Fruit fly (Drosophila melanogaster) whole organism, embryonic: ENCODE data around the gene CG2533.
A peak's percentile ranks its signal among the peaks of the same experiment; 100 is the strongest.

Experiments
- Atf3 ChIP-seq: fragments of 200-800 bp; sonication (Bioruptor generic); optimal IDR thresholded peaks from 3 replicates; lab custom pipeline; 2016; ENCODE audit warnings: missing biosample characterization, missing genetic modification characterization
- Blimp-1 ChIP-seq: fragments of 200-800 bp; sonication (Bioruptor generic); optimal IDR thresholded peaks from 3 replicates; lab custom pipeline; 2018; ENCODE audit warnings: missing biosample characterization, missing genetic modification characterization, mild to moderate bottlenecking, moderate library complexity, missing genetic modification reagents
- CG10462 ChIP-seq: fragments of 200-800 bp; sonication (Bioruptor generic); optimal IDR thresholded peaks from 2 replicates; lab custom pipeline; 2016; ENCODE audit warnings: missing biosample characterization, missing genetic modification characterization
- CG10959 ChIP-seq: fragments of 200-800 bp; sonication (Bioruptor generic); IDR thresholded peaks from 2 replicates; pipeline ENCODE4 v1.3.6; 2022; ENCODE audit warnings: missing biosample characterization, missing genetic modification characterization
- CG11723 ChIP-seq: fragments of 200-800 bp; sonication (Bioruptor generic); optimal IDR thresholded peaks from 2 replicates; lab custom pipeline; 2017; ENCODE audit warnings: missing biosample characterization, mild to moderate bottlenecking, missing genetic modification characterization
- CG12236 ChIP-seq: fragments of 200-800 bp; sonication (Bioruptor generic); optimal IDR thresholded peaks from 2 replicates; lab custom pipeline; 2016; ENCODE audit warnings: missing biosample characterization, missing genetic modification characterization
- CG13123 ChIP-seq: fragments of 200-800 bp; sonication (Bioruptor generic); optimal IDR thresholded peaks from 2 replicates; lab custom pipeline; 2016; ENCODE audit warnings: missing biosample characterization, missing genetic modification characterization
- CG13894 ChIP-seq: fragments of 200-800 bp; sonication (Bioruptor generic); optimal IDR thresholded peaks from 3 replicates; lab custom pipeline; 2018; ENCODE audit warnings: missing biosample characterization, mild to moderate bottlenecking, missing genetic modification characterization, moderate library complexity
- CG15479 ChIP-seq: fragments of 200-800 bp; sonication (Bioruptor generic); optimal IDR thresholded peaks from 3 replicates; lab custom pipeline; 2019; ENCODE audit warnings: missing biosample characterization, mild to moderate bottlenecking, missing genetic modification characterization, moderate library complexity
- CG18619 ChIP-seq: fragments of 200-800 bp; sonication (Bioruptor generic); optimal IDR thresholded peaks from 3 replicates; lab custom pipeline; 2017; ENCODE audit warnings: missing biosample characterization, mild to moderate bottlenecking, missing genetic modification characterization
- CG2129 ChIP-seq: fragments of 200-800 bp; sonication (Bioruptor generic); IDR thresholded peaks from 2 replicates; pipeline ENCODE4 v1.3.6; 2022; ENCODE audit warnings: missing biosample characterization, missing genetic modification characterization; ENCODE audit not compliant: partially characterized antibody
- CG2199 ChIP-seq: fragments of 200-800 bp; sonication (Bioruptor generic); IDR thresholded peaks from 3 replicates; pipeline ENCODE4 v1.3.6; 2022; ENCODE audit warnings: missing biosample characterization, missing genetic modification characterization
- CG2678 ChIP-seq: fragments of 200-800 bp; sonication (Bioruptor generic); optimal IDR thresholded peaks from 3 replicates; lab custom pipeline; 2019; ENCODE audit warnings: missing biosample characterization, mild to moderate bottlenecking, missing genetic modification characterization, moderate library complexity
- CG2875 ChIP-seq: fragments of 200-800 bp; sonication (Bioruptor generic); optimal IDR thresholded peaks from 2 replicates; lab custom pipeline; 2017; ENCODE audit warnings: missing biosample characterization, mild to moderate bottlenecking, missing genetic modification characterization, missing genetic modification reagents
- CG3995 ChIP-seq: fragments of 200-800 bp; sonication (Bioruptor generic); optimal IDR thresholded peaks from 3 replicates; lab custom pipeline; 2016; ENCODE audit warnings: missing biosample characterization, missing genetic modification characterization
- CG6791 ChIP-seq: fragments of 200-800 bp; sonication (Bioruptor generic); IDR thresholded peaks from 3 replicates; pipeline ENCODE4 v1.3.6; 2022; ENCODE audit warnings: missing biosample characterization, missing genetic modification characterization; ENCODE audit not compliant: partially characterized antibody
- CG8359 ChIP-seq: fragments of 200-800 bp; sonication (Bioruptor generic); optimal IDR thresholded peaks from 2 replicates; lab custom pipeline; 2017; ENCODE audit warnings: missing biosample characterization, mild to moderate bottlenecking, missing genetic modification characterization, borderline replicate concordance
- CG9932 ChIP-seq: fragments of 200-800 bp; sonication (Bioruptor generic); IDR thresholded peaks from 2 replicates; pipeline ENCODE4 v1.3.6; 2022; ENCODE audit warnings: missing biosample characterization, missing genetic modification characterization
- Dek ChIP-seq: fragments of 200-800 bp; sonication (Bioruptor generic); optimal IDR thresholded peaks from 3 replicates; lab custom pipeline; 2019; ENCODE audit warnings: missing biosample characterization, mild to moderate bottlenecking, missing genetic modification characterization, moderate library complexity
- Dref ChIP-seq: fragments of 200-800 bp; sonication (Bioruptor generic); IDR thresholded peaks from 2 replicates; pipeline ENCODE4 v1.3.6; 2022; ENCODE audit warnings: missing biosample characterization, missing genetic modification characterization
- E2f1 ChIP-seq: fragments of 200-800 bp; sonication (Bioruptor generic); IDR thresholded peaks from 2 replicates; pipeline ENCODE4 v1.3.6; 2022; ENCODE audit warnings: missing biosample characterization, missing genetic modification characterization
- Fer2 ChIP-seq: fragments of 200-800 bp; sonication (Bioruptor generic); optimal IDR thresholded peaks from 2 replicates; lab custom pipeline; 2018; ENCODE audit warnings: missing biosample characterization, mild to moderate bottlenecking, missing genetic modification characterization, moderate library complexity
- HLHmδ ChIP-seq: fragments of 200-800 bp; sonication (Bioruptor generic); optimal IDR thresholded peaks from 2 replicates; lab custom pipeline; 2018; ENCODE audit warnings: missing biosample characterization, mild to moderate bottlenecking, missing genetic modification characterization, moderate library complexity
- Mrtf ChIP-seq: fragments of 200-800 bp; sonication (Bioruptor generic); IDR thresholded peaks from 3 replicates; pipeline ENCODE4 v1.3.6; 2022; ENCODE audit warnings: missing biosample characterization, missing genetic modification characterization
- Nf-YC ChIP-seq: fragments of 200-800 bp; optimal IDR thresholded peaks from 3 replicates; lab custom pipeline; 2019; ENCODE audit warnings: missing biosample characterization, mild to moderate bottlenecking, missing genetic modification characterization, moderate library complexity
- Oaz ChIP-seq: fragments of 200-800 bp; sonication (Bioruptor generic); IDR thresholded peaks from 2 replicates; pipeline ENCODE4 v1.3.6; 2022; ENCODE audit warnings: missing biosample characterization, missing genetic modification characterization
- Optix ChIP-seq: fragments of 200-800 bp; sonication (Bioruptor generic); IDR thresholded peaks from 3 replicates; pipeline ENCODE4 v1.3.6; 2022; ENCODE audit warnings: missing biosample characterization, missing genetic modification characterization
- Sox100B ChIP-seq: fragments of 200-800 bp; sonication (Bioruptor generic); optimal IDR thresholded peaks from 3 replicates; lab custom pipeline; 2018; ENCODE audit warnings: missing biosample characterization, mild to moderate bottlenecking, missing genetic modification characterization
- Spps ChIP-seq: fragments of 200-800 bp; sonication (Bioruptor generic); optimal IDR thresholded peaks from 2 replicates; lab custom pipeline; 2018; ENCODE audit warnings: missing biosample characterization, mild to moderate bottlenecking, missing genetic modification characterization
- az2 ChIP-seq: fragments of 200-800 bp; sonication (Bioruptor generic); optimal IDR thresholded peaks from 3 replicates; lab custom pipeline; 2016; ENCODE audit warnings: missing biosample characterization, missing genetic modification characterization
- bigmax ChIP-seq: fragments of 200-800 bp; sonication (Bioruptor generic); optimal IDR thresholded peaks from 2 replicates; lab custom pipeline; 2018; ENCODE audit warnings: missing biosample characterization, mild to moderate bottlenecking, missing genetic modification characterization
- br ChIP-seq: fragments of >200 bp; optimal IDR thresholded peaks from 2 replicates; lab custom pipeline; 2017
- disco-r ChIP-seq: fragments of 200-800 bp; sonication (Bioruptor generic); optimal IDR thresholded peaks from 2 replicates; lab custom pipeline; 2016; ENCODE audit warnings: missing biosample characterization, missing genetic modification characterization
- esg ChIP-seq: fragments of 200-800 bp; sonication (Bioruptor generic); conservative IDR thresholded peaks from 2 replicates; pipeline ENCODE4 v1.3.6; 2022; ENCODE audit warnings: missing biosample characterization, missing genetic modification characterization
- fu2 ChIP-seq: fragments of 200-800 bp; sonication (Bioruptor generic); optimal IDR thresholded peaks from 2 replicates; lab custom pipeline; 2016; ENCODE audit warnings: missing biosample characterization, missing genetic modification characterization
- grn ChIP-seq: fragments of 200-800 bp; sonication (Bioruptor generic); optimal IDR thresholded peaks from 3 replicates; lab custom pipeline; 2017; ENCODE audit warnings: missing biosample characterization, missing genetic modification characterization
- gsb-n ChIP-seq: fragments of 200-800 bp; sonication (Bioruptor generic); optimal IDR thresholded peaks from 3 replicates; lab custom pipeline; 2018; ENCODE audit warnings: missing biosample characterization, mild to moderate bottlenecking, missing genetic modification characterization
- gt ChIP-seq: fragments of 200-800 bp; sonication (Bioruptor generic); IDR thresholded peaks from 2 replicates; pipeline ENCODE4 v1.3.6; 2022; ENCODE audit warnings: missing biosample characterization, missing genetic modification characterization
- ham ChIP-seq: fragments of 200-800 bp; sonication (Bioruptor generic); IDR thresholded peaks from 2 replicates; pipeline ENCODE4 v1.3.6; 2022; ENCODE audit warnings: missing biosample characterization, missing genetic modification characterization
- hkb ChIP-seq, 2 experiments: fragments of 200-800 bp in 1 of 2; fragments of >200 bp in 1 of 2; sonication (Bioruptor generic) in 1 of 2; IDR thresholded peaks in 1 of 2; optimal IDR thresholded peaks in 1 of 2; 2 replicates each; pipeline versions ENCODE4 v1.3.6 to Lab custom; 2017 to 2022; ENCODE audit warnings: missing biosample characterization in 1 of 2, missing genetic modification characterization in 1 of 2
- jumu ChIP-seq: fragments of 200-800 bp; sonication (Bioruptor generic); optimal IDR thresholded peaks from 3 replicates; lab custom pipeline; 2016; ENCODE audit warnings: missing biosample characterization, missing genetic modification characterization
- mam ChIP-seq: fragments of 200-800 bp; sonication (Bioruptor generic); optimal IDR thresholded peaks from 3 replicates; lab custom pipeline; 2016; ENCODE audit warnings: missing biosample characterization, missing genetic modification characterization
- nerfin-1 ChIP-seq: fragments of 200-800 bp; sonication (Bioruptor generic); optimal IDR thresholded peaks from 3 replicates; lab custom pipeline; 2019; ENCODE audit warnings: missing biosample characterization, mild to moderate bottlenecking, missing genetic modification characterization, moderate library complexity
- pita ChIP-seq: fragments of 200-800 bp; sonication (Bioruptor generic); optimal IDR thresholded peaks from 2 replicates; lab custom pipeline; 2017; ENCODE audit warnings: missing biosample characterization, mild to moderate bottlenecking, missing genetic modification characterization
- psq ChIP-seq: fragments of 200-800 bp; sonication (Bioruptor generic); optimal IDR thresholded peaks from 2 replicates; lab custom pipeline; 2017; ENCODE audit warnings: missing biosample characterization, missing genetic modification characterization
- shn ChIP-seq: fragments of 200-800 bp; sonication (Bioruptor generic); optimal IDR thresholded peaks from 3 replicates; lab custom pipeline; 2016; ENCODE audit warnings: missing biosample characterization, missing genetic modification characterization
- tap ChIP-seq: fragments of 200-800 bp; optimal IDR thresholded peaks from 3 replicates; lab custom pipeline; 2019; ENCODE audit warnings: missing biosample characterization, mild to moderate bottlenecking, missing genetic modification characterization, moderate library complexity
- tna ChIP-seq: fragments of 200-800 bp; sonication (Bioruptor generic); IDR thresholded peaks from 2 replicates; pipeline ENCODE4 v1.3.6; 2022; ENCODE audit warnings: missing biosample characterization, missing genetic modification characterization; ENCODE audit not compliant: partially characterized antibody
- tup ChIP-seq: fragments of 200-800 bp; sonication (Bioruptor generic); optimal IDR thresholded peaks from 2 replicates; lab custom pipeline; 2016; ENCODE audit warnings: missing biosample characterization, mild to moderate bottlenecking, missing genetic modification characterization, moderate library complexity
- twi ChIP-seq: fragments of 200-800 bp; optimal IDR thresholded peaks from 2 replicates; lab custom pipeline; 2019; ENCODE audit warnings: missing biosample characterization, mild to moderate bottlenecking, missing genetic modification characterization, moderate library complexity
- usp ChIP-seq: fragments of >200 bp; optimal IDR thresholded peaks from 2 replicates; lab custom pipeline; 2017; ENCODE audit warnings: missing biosample characterization, missing genetic modification characterization

Gene CG2533

dm6 chrX:11576540-11576939 lies 27.5 kb downstream of the CG2533 start, which contains the start of gene CG11695 (continued):
- TF ChIP-seq CG12236 (no peak), HLHmδ (GFP tag; lab: Kevin White, UChicago) (no peak), esg (GFP tag; lab: Robert Waterston, UW) (peak; percentile 47; the same call in 1 of the 2 replicates), gt (GFP tag; lab: Robert Waterston, UW) (no peak), CG13123 (GFP tag; lab: Kevin White, UChicago) (no peak), az2 (GFP tag; lab: Kevin White, UChicago) (peak; percentile 54), Fer2 (tag; lab: Kevin White, UChicago) (peak; percentile 47), grn (GFP tag; lab: Kevin White, UChicago) (no peak), CG10959 (GFP tag; lab: Robert Waterston, UW) (no peak), tna (GFP tag; lab: Robert Waterston, UW) (no peak), Optix (no peak), E2f1 (GFP tag; lab: Robert Waterston, UW) (peak; percentile 35; the same call in 1 of the 2 replicates), Mrtf (no peak), Dek (tag; lab: Kevin White, UChicago) (peak; percentile 64), Blimp-1 (GFP tag; lab: Kevin White, UChicago) (peak; percentile 41), CG13894 (peak; percentile 80), ham (GFP tag; lab: Robert Waterston, UW) (no peak), Dref (GFP tag; lab: Robert Waterston, UW) (no peak), bigmax (no peak), CG18619 (GFP tag; lab: Kevin White, UChicago) (peak; percentile 49), jumu (peak; percentile 8), tup (GFP tag; lab: Kevin White, UChicago) (no peak), nerfin-1 (tag; lab: Kevin White, UChicago) (peak; percentile 62), usp (no peak), CG11723 (GFP tag; lab: Kevin White, UChicago) (peak; percentile 13), CG2199 (GFP tag; lab: Robert Waterston, UW) (no peak), hkb (optimal IDR thresholded peaks at IDR 0.05; lab: Kevin White, UChicago) (peak; percentile 51), hkb (GFP tag; IDR thresholded peaks at IDR 0.05; lab: Robert Waterston, UW) (peak; percentile 25; the same call in 1 of the 2 replicates), CG8359 (GFP tag; lab: Kevin White, UChicago) (no peak), br (lab: Kevin White, UChicago) (no peak), CG2678 (peak; percentile 75), tap (tag; lab: Kevin White, UChicago) (peak; percentile 15), Spps (tag; lab: Kevin White, UChicago) (no peak), CG10462 (GFP tag; lab: Kevin White, UChicago) (no peak), pita (GFP tag; lab: Kevin White, UChicago) (no peak), shn (GFP tag; lab: Kevin White, UChicago) (no peak), twi (tag; lab: Kevin White, UChicago) (peak; percentile 43), Sox100B (GFP tag; lab: Kevin White, UChicago) (no peak), Atf3 (GFP tag; lab: Kevin White, UChicago) (no peak), CG15479 (GFP tag; lab: Kevin White, UChicago) (no peak), mam (GFP tag; lab: Kevin White, UChicago) (peak; percentile 61), Oaz (GFP tag; lab: Robert Waterston, UW) (0 out of 2 replicates have a peak, but pooled peaks have one; percentile 42), CG9932 (GFP tag; lab: Robert Waterston, UW) (peak; percentile 80), CG2129 (GFP tag; lab: Robert Waterston, UW) (no peak), fu2 (peak; percentile 26), Nf-YC (tag; lab: Kevin White, UChicago) (peak; percentile 78), CG6791 (GFP tag; lab: Robert Waterston, UW) (no peak), CG3995 (GFP tag; lab: Kevin White, UChicago) (peak; percentile 38), disco-r (GFP tag; lab: Kevin White, UChicago) (no peak), CG2875 (GFP tag; lab: Kevin White, UChicago) (no peak), gsb-n (peak; percentile 44), psq (GFP tag; lab: Kevin White, UChicago) (no peak)
